Worm (Caenorhabditis elegans): ENCODE results near the gene lmtr-2.

DNA sequence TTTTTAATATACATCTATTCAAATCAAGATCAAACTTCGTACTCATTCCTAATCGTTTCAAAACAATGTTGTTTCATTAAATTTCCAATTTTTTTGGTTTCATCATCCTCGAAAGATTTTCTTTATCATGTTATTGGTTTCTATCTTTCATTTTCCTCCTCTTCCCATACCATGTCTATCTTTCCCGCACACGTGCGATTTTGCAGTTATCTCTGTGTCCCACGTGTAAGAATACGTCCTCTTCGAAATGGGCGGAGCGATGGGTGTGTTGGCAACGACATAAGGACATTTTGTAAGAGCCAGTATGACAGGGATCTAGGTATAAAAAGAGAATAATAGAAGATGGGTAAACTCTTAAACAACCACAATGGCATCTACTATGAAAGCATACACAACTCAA is 15.4 kb upstream of the lmtr-2 start, which contains the start of gene F43H9.4:
- TF ChIP-seq flt-1 (GFP tag; IDR thresholded peaks at IDR 0.05) (no peak), med-1 (GFP tag; optimal IDR thresholded peaks at IDR 0.05; ENCODE audit: insufficient read depth) (no peak), ztf-29 (GFP tag; IDR thresholded peaks at IDR 0.05) (no peak), klf-2 (GFP tag; conservative IDR thresholded peaks at IDR 0.05) (no peak), tab-1 (GFP tag; IDR thresholded peaks at IDR 0.05) (no peak)

Measured in whole organism, midembryonic.